Worm (Caenorhabditis elegans): ENCODE results near the gene F41B4.3.

ce11 chrX:6850412-6850811 lies 14.5 kb upstream of the F41B4.3 start:
- no peak for TF ChIP-seq ceh-36 (tag; optimal IDR thresholded peaks at IDR 0.05)
- no peak for TF ChIP-seq hnd-1 (tag; optimal IDR thresholded peaks at IDR 0.05)
- TF ChIP-seq ama-1 (optimal IDR thresholded peaks at IDR 0.05) = no peak
- TF ChIP-seq tbx-11 (GFP tag; IDR thresholded peaks at IDR 0.05) = no peak
- TF ChIP-seq pes-1 (GFP tag; IDR thresholded peaks at IDR 0.05) = no peak
- no peak for TF ChIP-seq F13C5.2 (tag; optimal IDR thresholded peaks at IDR 0.05)
- no peak for TF ChIP-seq scrt-1 (GFP tag; IDR thresholded peaks at IDR 0.05)
- no peak for TF ChIP-seq hmbx-1 (tag; optimal IDR thresholded peaks at IDR 0.05)
- no peak for TF ChIP-seq flt-1 (GFP tag; IDR thresholded peaks at IDR 0.05)
